In the genomic region with DNA sequence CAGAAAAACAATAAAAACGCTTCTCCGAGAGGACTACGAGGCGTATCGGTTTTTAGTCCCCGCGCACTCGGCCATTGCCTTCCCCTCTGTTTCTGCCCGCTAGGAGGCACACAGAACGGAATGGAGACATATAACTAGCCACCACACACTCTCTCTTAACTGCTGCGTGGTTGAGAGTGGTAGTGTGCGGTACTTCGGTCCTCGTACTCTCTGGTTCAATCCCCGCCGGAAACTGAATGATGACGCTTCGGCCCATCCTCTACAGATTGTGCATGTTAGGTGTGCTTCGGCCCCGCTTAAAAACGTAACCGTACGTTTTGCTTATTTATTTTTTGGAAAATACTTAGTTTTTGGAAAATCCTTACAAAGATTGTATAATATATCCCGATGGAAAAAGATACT, we compare ENCODE assay signal across 4 worm cellular contexts.
TF ChIP-seq lines count a peak whose summit lies in the region.

A gene (minus strand): TSS at position 1 of the 402 bp plus-strand sequence.

TF ChIP-seq in whole organism, L2 larva, 48 proteins besides CTCF, POLR2A, EP300 and RAD21 (continued from another document):
- TF ChIP-seq crh-2 (tag; optimal IDR thresholded peaks at IDR 0.05; lab: Kevin White, UChicago), result peak; percentile 91
- TF ChIP-seq sma-3 (GFP tag; optimal IDR thresholded peaks at IDR 0.05; lab: Kevin White, UChicago), result peak; percentile 93
- peak; percentile 66 for TF ChIP-seq gmeb-1 (tag; optimal IDR thresholded peaks at IDR 0.05; lab: Kevin White, UChicago)
- peak; percentile 69 for TF ChIP-seq nhr-6 (tag; optimal IDR thresholded peaks at IDR 0.05; lab: Kevin White, UChicago)
- no peak for TF ChIP-seq mbf-1 (tag; optimal IDR thresholded peaks at IDR 0.05; lab: Kevin White, UChicago)
- peak; percentile 68 to 85 for TF ChIP-seq lsy-2 (tag; optimal IDR thresholded peaks at IDR 0.05; lab: Kevin White, UChicago)
- peak; percentile 25 for TF ChIP-seq unc-62 (GFP tag; optimal IDR thresholded peaks at IDR 0.05; lab: Kevin White, UChicago)
- peak; percentile 84 for TF ChIP-seq C34F6.9 (tag; optimal IDR thresholded peaks at IDR 0.05; lab: Kevin White, UChicago)
- TF ChIP-seq lin-39 (tag; optimal IDR thresholded peaks at IDR 0.05; lab: Kevin White, UChicago), result no peak
- TF ChIP-seq blmp-1 (tag; optimal IDR thresholded peaks at IDR 0.05; lab: Kevin White, UChicago; ENCODE audit: insufficient read depth), result no peak
- peak; percentile 30 for TF ChIP-seq nhr-11 (tag; optimal IDR thresholded peaks at IDR 0.05; lab: Kevin White, UChicago)
- TF ChIP-seq ztf-4 (tag; optimal IDR thresholded peaks at IDR 0.05; lab: Kevin White, UChicago), result peak; percentile 72
- peak; percentile 93 for TF ChIP-seq Y55F3AM.14 (GFP tag; optimal IDR thresholded peaks at IDR 0.05; lab: Kevin White, UChicago)
- TF ChIP-seq egl-27 (tag; optimal IDR thresholded peaks at IDR 0.05; lab: Kevin White, UChicago), result peak; percentile 90
- TF ChIP-seq nhr-77 (tag; optimal IDR thresholded peaks at IDR 0.05; lab: Kevin White, UChicago), result no peak
- TF ChIP-seq fos-1 (tag; optimal IDR thresholded peaks at IDR 0.05; lab: Kevin White, UChicago), result peak; percentile 90

TF ChIP-seq in whole organism, L4 larva, 104 proteins besides CTCF, POLR2A, EP300 and RAD21 (continued from another document and continues in another):
- TF ChIP-seq Y48G9A.11 (GFP tag; IDR thresholded peaks at IDR 0.05; lab: Robert Waterston, UW), result peak; percentile 70
- no peak for TF ChIP-seq unc-39 (tag; optimal IDR thresholded peaks at IDR 0.05; lab: Kevin White, UChicago)
- peak; percentile 77 for TF ChIP-seq gei-8 (GFP tag; optimal IDR thresholded peaks at IDR 0.05; lab: Kevin White, UChicago)
- peak; percentile 98 for TF ChIP-seq hmg-1.1 (GFP tag; IDR thresholded peaks at IDR 0.05; lab: Robert Waterston, UW)
- TF ChIP-seq ztf-7 (tag; optimal IDR thresholded peaks at IDR 0.05; lab: Kevin White, UChicago), result peak; percentile 87
- peak; percentile 60; the same call in 1 of the 2 replicates for TF ChIP-seq Y105C5A.15 (GFP tag; IDR thresholded peaks at IDR 0.05; lab: Robert Waterston, UW)
- peak; percentile 80 for TF ChIP-seq jun-1 (tag; optimal IDR thresholded peaks at IDR 0.05; lab: Kevin White, UChicago)
- peak; percentile 85 for TF ChIP-seq zfp-3 (GFP tag; conservative IDR thresholded peaks at IDR 0.05; lab: Robert Waterston, UW)
- TF ChIP-seq hlh-11 (tag; optimal IDR thresholded peaks at IDR 0.05; lab: Kevin White, UChicago), result peak; percentile 88
- no peak for TF ChIP-seq snpc-4 (tag; optimal IDR thresholded peaks at IDR 0.05; lab: Kevin White, UChicago)
- TF ChIP-seq saeg-2 (GFP tag; IDR thresholded peaks at IDR 0.05; lab: Robert Waterston, UW), result peak; percentile 91
- TF ChIP-seq mep-1 (tag; optimal IDR thresholded peaks at IDR 0.05; lab: Kevin White, UChicago), result peak; percentile 95
- TF ChIP-seq fos-1 (tag; optimal IDR thresholded peaks at IDR 0.05; lab: Kevin White, UChicago), result no peak
- peak; percentile 55; the same call in 1 of the 2 replicates for TF ChIP-seq mxl-2 (GFP tag; conservative IDR thresholded peaks at IDR 0.05; lab: Robert Waterston, UW)
- peak; percentile 92 for TF ChIP-seq nhr-102 (tag; optimal IDR thresholded peaks at IDR 0.05; lab: Kevin White, UChicago)
- TF ChIP-seq sdz-12 (GFP tag; optimal IDR thresholded peaks at IDR 0.05; lab: Kevin White, UChicago), result peak; percentile 94
- TF ChIP-seq zip-2 (tag; optimal IDR thresholded peaks at IDR 0.05; lab: Kevin White, UChicago), result peak; percentile 78
- peak; percentile 63 for TF ChIP-seq snpc-1.2 (GFP tag; IDR thresholded peaks at IDR 0.05; lab: Robert Waterston, UW)
- TF ChIP-seq tag-97 (GFP tag; IDR thresholded peaks at IDR 0.05; lab: Robert Waterston, UW), result peak; percentile 36; the same call in 1 of the 2 replicates
- TF ChIP-seq T26A8.4 (GFP tag; IDR thresholded peaks at IDR 0.05; lab: Robert Waterston, UW), result peak; percentile 94
- TF ChIP-seq mdl-1 (tag; optimal IDR thresholded peaks at IDR 0.05; lab: Kevin White, UChicago), result peak in 1 of 2 experiments; percentile 74
- TF ChIP-seq F26F4.8 (GFP tag; conservative IDR thresholded peaks at IDR 0.05; lab: Robert Waterston, UW), result peak; percentile 85
- peak; percentile 71 to 94 for TF ChIP-seq daf-16 (GFP tag; optimal IDR thresholded peaks at IDR 0.05; lab: Kevin White, UChicago)
- TF ChIP-seq daf-16 (tag; optimal IDR thresholded peaks at IDR 0.05; lab: Kevin White, UChicago), result peak; percentile 81
- peak; percentile 76 for TF ChIP-seq lin-38 (GFP tag; IDR thresholded peaks at IDR 0.05; lab: Robert Waterston, UW)
- TF ChIP-seq aly-2 (tag; optimal IDR thresholded peaks at IDR 0.05; lab: Kevin White, UChicago), result no peak
- TF ChIP-seq hif-1 (tag; optimal IDR thresholded peaks at IDR 0.05; lab: Kevin White, UChicago), result peak; percentile 59 to 93
- TF ChIP-seq F37D6.2 (tag; optimal IDR thresholded peaks at IDR 0.05; lab: Kevin White, UChicago), result peak; percentile 91
- TF ChIP-seq nhr-48 (tag; optimal IDR thresholded peaks at IDR 0.05; lab: Kevin White, UChicago), result peak; percentile 84
- TF ChIP-seq egl-27 (tag; optimal IDR thresholded peaks at IDR 0.05; lab: Kevin White, UChicago), result no peak
- no peak for TF ChIP-seq lin-39 (tag; optimal IDR thresholded peaks at IDR 0.05; lab: Kevin White, UChicago)
- peak; percentile 46 to 85 for TF ChIP-seq lsy-2 (tag; optimal IDR thresholded peaks at IDR 0.05; lab: Kevin White, UChicago)
- no peak for TF ChIP-seq daf-12 (tag; optimal IDR thresholded peaks at IDR 0.05; lab: Kevin White, UChicago)
- peak; percentile 64 for TF ChIP-seq dpl-1 (GFP tag; optimal IDR thresholded peaks at IDR 0.05; lab: Kevin White, UChicago)
- peak; percentile 91 for TF ChIP-seq ZK337.2 (GFP tag; IDR thresholded peaks at IDR 0.05; lab: Robert Waterston, UW)
- peak; percentile 88 for TF ChIP-seq nhr-11 (tag; optimal IDR thresholded peaks at IDR 0.05; lab: Kevin White, UChicago)
- TF ChIP-seq fkh-10 (GFP tag; optimal IDR thresholded peaks at IDR 0.05; lab: Kevin White, UChicago), result peak; percentile 92

TF ChIP-seq in whole organism, late embryonic, 69 proteins besides CTCF, POLR2A, EP300 and RAD21 (continued from another document and continues in another):
- peak; percentile 98 for TF ChIP-seq unc-3 (GFP tag; conservative IDR thresholded peaks at IDR 0.05; lab: Robert Waterston, UW)
- peak; percentile 95 for TF ChIP-seq unc-3 (tag; optimal IDR thresholded peaks at IDR 0.05; lab: Kevin White, UChicago)
- peak; percentile 95 for TF ChIP-seq pha-2 (tag; optimal IDR thresholded peaks at IDR 0.05; lab: Kevin White, UChicago)
- TF ChIP-seq zip-5 (tag; optimal IDR thresholded peaks at IDR 0.05; lab: Kevin White, UChicago), result peak; percentile 91
- peak; percentile 98 for TF ChIP-seq ceh-34 (tag; optimal IDR thresholded peaks at IDR 0.05; lab: Kevin White, UChicago)
- TF ChIP-seq unc-86 (tag; optimal IDR thresholded peaks at IDR 0.05; lab: Kevin White, UChicago), result peak; percentile 97
- TF ChIP-seq sox-2 (GFP tag; IDR thresholded peaks at IDR 0.05; lab: Robert Waterston, UW), result peak; percentile 96
- peak; percentile 58 for TF ChIP-seq ceh-22 (tag; optimal IDR thresholded peaks at IDR 0.05; lab: Kevin White, UChicago)
- peak; percentile 82 for TF ChIP-seq fkh-10 (GFP tag; optimal IDR thresholded peaks at IDR 0.05; lab: Kevin White, UChicago)
- TF ChIP-seq elt-4 (tag; optimal IDR thresholded peaks at IDR 0.05; lab: Kevin White, UChicago), result peak; percentile 95
- peak; percentile 96 for TF ChIP-seq F13H6.1 (tag; optimal IDR thresholded peaks at IDR 0.05; lab: Kevin White, UChicago)
- peak; percentile 82 for TF ChIP-seq K09A11.1 (tag; optimal IDR thresholded peaks at IDR 0.05; lab: Kevin White, UChicago; ENCODE audit: insufficient read depth)
- peak; percentile 95 for TF ChIP-seq ttx-3 (tag; optimal IDR thresholded peaks at IDR 0.05; lab: Kevin White, UChicago)
- TF ChIP-seq ref-2 (tag; optimal IDR thresholded peaks at IDR 0.05; lab: Kevin White, UChicago), result peak; percentile 98
- peak; percentile 97 for TF ChIP-seq eyg-1 (tag; optimal IDR thresholded peaks at IDR 0.05; lab: Kevin White, UChicago)
- TF ChIP-seq hlh-30 (tag; optimal IDR thresholded peaks at IDR 0.05; lab: Kevin White, UChicago; ENCODE audit: insufficient read depth), result peak; percentile 62
- peak; percentile 95 for TF ChIP-seq C08G9.2 (tag; optimal IDR thresholded peaks at IDR 0.05; lab: Kevin White, UChicago)
- TF ChIP-seq ceh-31 (tag; optimal IDR thresholded peaks at IDR 0.05; lab: Kevin White, UChicago), result peak; percentile 97
- peak; percentile 89 for TF ChIP-seq tbx-7 (tag; optimal IDR thresholded peaks at IDR 0.05; lab: Kevin White, UChicago)
- TF ChIP-seq elt-2 (tag; optimal IDR thresholded peaks at IDR 0.05; lab: Kevin White, UChicago), result peak; percentile 98
- TF ChIP-seq madf-2 (tag; optimal IDR thresholded peaks at IDR 0.05; lab: Kevin White, UChicago), result peak; percentile 95
- peak; percentile 97 for TF ChIP-seq ceh-18 (tag; optimal IDR thresholded peaks at IDR 0.05; lab: Kevin White, UChicago)
- peak; percentile 97 for TF ChIP-seq ceh-30 (tag; optimal IDR thresholded peaks at IDR 0.05; lab: Kevin White, UChicago)
- peak; percentile 96 for TF ChIP-seq dmd-4 (tag; optimal IDR thresholded peaks at IDR 0.05; lab: Kevin White, UChicago; ENCODE audit: borderline replicate concordance)
- TF ChIP-seq ztf-16 (tag; optimal IDR thresholded peaks at IDR 0.05; lab: Kevin White, UChicago), result peak; percentile 98
- TF ChIP-seq nfya-1 (tag; optimal IDR thresholded peaks at IDR 0.05; lab: Kevin White, UChicago), result peak; percentile 86
- peak; percentile 98 for TF ChIP-seq ceh-6 (GFP tag; optimal IDR thresholded peaks at IDR 0.05; lab: Kevin White, UChicago)
- TF ChIP-seq pag-3 (tag; optimal IDR thresholded peaks at IDR 0.05; lab: Kevin White, UChicago; ENCODE audit: borderline replicate concordance), result peak; percentile 96
- peak; percentile 66 for TF ChIP-seq pros-1 (tag; optimal IDR thresholded peaks at IDR 0.05; lab: Kevin White, UChicago)
- peak; percentile 97 for TF ChIP-seq ceh-14 (tag; optimal IDR thresholded peaks at IDR 0.05; lab: Kevin White, UChicago)
- TF ChIP-seq ceh-24 (tag; optimal IDR thresholded peaks at IDR 0.05; lab: Kevin White, UChicago), result peak; percentile 96
- TF ChIP-seq hlh-13 (GFP tag; optimal IDR thresholded peaks at IDR 0.05; lab: Kevin White, UChicago), result peak; percentile 96
- peak; percentile 95 for TF ChIP-seq che-1 (tag; optimal IDR thresholded peaks at IDR 0.05; lab: Kevin White, UChicago)
- peak; percentile 92 for TF ChIP-seq pqm-1 (tag; optimal IDR thresholded peaks at IDR 0.05; lab: Kevin White, UChicago)
- TF ChIP-seq ceh-19 (GFP tag; optimal IDR thresholded peaks at IDR 0.05; lab: Kevin White, UChicago), result peak; percentile 97
- TF ChIP-seq C38D4.7 (GFP tag; optimal IDR thresholded peaks at IDR 0.05; lab: Kevin White, UChicago), result peak; percentile 94
- TF ChIP-seq tbx-2 (tag; optimal IDR thresholded peaks at IDR 0.05; lab: Kevin White, UChicago), result peak; percentile 98
- no peak for TF ChIP-seq pax-1 (tag; optimal IDR thresholded peaks at IDR 0.05; lab: Kevin White, UChicago)
- peak; percentile 98 for TF ChIP-seq gmeb-2 (tag; optimal IDR thresholded peaks at IDR 0.05; lab: Kevin White, UChicago)

TF ChIP-seq in whole organism, mixed stage, embryonic, 35 proteins besides CTCF, POLR2A, EP300 and RAD21 (continued from another document):
- peak; percentile 95 for TF ChIP-seq pha-4 (tag; optimal IDR thresholded peaks at IDR 0.05; lab: Kevin White, UChicago)
- peak; percentile 98 for TF ChIP-seq cnd-1 (tag; optimal IDR thresholded peaks at IDR 0.05; lab: Kevin White, UChicago)
- peak; percentile 94 for TF ChIP-seq mep-1 (tag; optimal IDR thresholded peaks at IDR 0.05; lab: Kevin White, UChicago)
- TF ChIP-seq unc-120 (tag; optimal IDR thresholded peaks at IDR 0.05; lab: Kevin White, UChicago; ENCODE audit: poor library complexity, severe bottlenecking), result peak; percentile 97
- no peak for TF ChIP-seq blmp-1 (tag; optimal IDR thresholded peaks at IDR 0.05; lab: Kevin White, UChicago)
- peak; percentile 99 for TF ChIP-seq mls-2 (tag; optimal IDR thresholded peaks at IDR 0.05; lab: Kevin White, UChicago)
- TF ChIP-seq lin-32 (GFP tag; optimal IDR thresholded peaks at IDR 0.05; lab: Kevin White, UChicago), result peak; percentile 96
- peak; percentile 95 for TF ChIP-seq ceh-43 (GFP tag; optimal IDR thresholded peaks at IDR 0.05; lab: Kevin White, UChicago)
